Worm (Caenorhabditis elegans) whole organism, early embryonic: ENCODE results near the gene clec-2.

ENCODE experiments used
- B0310.2 ChIP-seq: sonication (generic microtip); optimal IDR thresholded peaks from 2 replicates; lab custom pipeline; 2016; ENCODE audit warnings: mild to moderate bottlenecking, missing genetic modification characterization, missing compliant biosample characterization
- F13C5.2 ChIP-seq: sonication (generic microtip); optimal IDR thresholded peaks from 2 replicates; lab custom pipeline; 2017; ENCODE audit warnings: mild to moderate bottlenecking, missing genetic modification characterization, inconsistent platforms, missing compliant biosample characterization
- aly-1 ChIP-seq: sonication (generic microtip); optimal IDR thresholded peaks from 2 replicates; lab custom pipeline; 2016; ENCODE audit warnings: missing genetic modification characterization, missing compliant biosample characterization
- ama-1 ChIP-seq: fragments of 150-350 bp; optimal IDR thresholded peaks from 2 replicates; lab custom pipeline; 2014
- ceh-13 ChIP-seq: fragments of 200-800 bp; sonication (Bioruptor generic); optimal IDR thresholded peaks from 2 replicates; lab custom pipeline; 2018; ENCODE audit warnings: mild to moderate bottlenecking, missing genetic modification characterization, missing compliant biosample characterization
- flt-1 ChIP-seq: fragments of 200-800 bp; sonication (Bioruptor generic); IDR thresholded peaks from 2 replicates; pipeline ENCODE4 v1.3.6; 2022; ENCODE audit warnings: missing genetic modification characterization, missing compliant biosample characterization
- hnd-1 ChIP-seq: sonication (generic microtip); optimal IDR thresholded peaks from 2 replicates; lab custom pipeline; 2016; ENCODE audit warnings: missing genetic modification characterization, missing compliant biosample characterization
- sea-1 ChIP-seq: fragments of 200-800 bp; sonication (Bioruptor generic); conservative IDR thresholded peaks from 2 replicates; pipeline ENCODE4 v1.3.6; 2022; ENCODE audit warnings: missing genetic modification characterization, missing compliant biosample characterization
- tbx-11 ChIP-seq: fragments of 200-800 bp; sonication (Bioruptor generic); IDR thresholded peaks from 2 replicates; pipeline ENCODE4 v1.3.6; 2022; ENCODE audit warnings: missing genetic modification characterization, missing compliant biosample characterization
- tbx-37 ChIP-seq: fragments of 200-800 bp; sonication (Bioruptor generic); conservative IDR thresholded peaks from 2 replicates; pipeline ENCODE4 v1.3.6; 2022; ENCODE audit warnings: missing genetic modification reagents, missing genetic modification characterization, missing compliant biosample characterization
- tra-4 ChIP-seq: sonication (generic microtip); optimal IDR thresholded peaks from 2 replicates; lab custom pipeline; 2017; ENCODE audit warnings: missing genetic modification characterization, missing compliant biosample characterization

- TF ChIP-seq flt-1 = no peak
- TF ChIP-seq ama-1 (lab: Kevin White, UChicago) = no peak
- TF ChIP-seq sea-1 (GFP tag; lab: Robert Waterston, UW) = no peak
- TF ChIP-seq ceh-13 (GFP tag; lab: Kevin White, UChicago) = no peak
- TF ChIP-seq F13C5.2 = no peak
- TF ChIP-seq aly-1 (tag; lab: Kevin White, UChicago) = no peak
- no peak for TF ChIP-seq tbx-37 (GFP tag; lab: Robert Waterston, UW)
- TF ChIP-seq B0310.2 = no peak
- TF ChIP-seq tra-4 (tag; lab: Kevin White, UChicago) = no peak
- no peak for TF ChIP-seq hnd-1 (tag; lab: Kevin White, UChicago)
- no peak for TF ChIP-seq tbx-11
Observed at ce11 chrII:3048989-3049388, 25.8 kb upstream of the clec-2 start.
